Fruit fly (Drosophila melanogaster) Kc167 (cell line): ENCODE results near the gene Ance.

Experiments used
- Myc ChIP-seq: fragments of >200 bp; optimal IDR thresholded peaks from 2 replicates; lab custom pipeline; 2017; ENCODE audit warnings: missing external identifiers
- Sin3A ChIP-seq: fragments of >200 bp; optimal IDR thresholded peaks from 2 replicates; lab custom pipeline; 2018; ENCODE audit warnings: missing external identifiers
- h ChIP-seq: fragments of >200 bp; optimal IDR thresholded peaks from 3 replicates; lab custom pipeline; 2018; ENCODE audit warnings: missing external identifiers
- insv ChIP-seq: fragments of >200 bp; optimal IDR thresholded peaks from 3 replicates; lab custom pipeline; 2018; ENCODE audit warnings: missing external identifiers
- psq ChIP-seq: fragments of >200 bp; optimal IDR thresholded peaks from 2 replicates; lab custom pipeline; 2017; ENCODE audit warnings: missing external identifiers
- ttk ChIP-seq: sonication (Bioruptor generic); optimal IDR thresholded peaks from 2 replicates; lab custom pipeline; 2017; ENCODE audit warnings: missing external identifiers

Gene Ance

dm6 chr2L:13905072-13905847 lies at the start of gene Ance:
Gene Ance, plus strand, starts transcription at chr2L:13905645.
- no peak for TF ChIP-seq Sin3A (lab: Kevin White, UChicago)
- no peak for TF ChIP-seq h (lab: Kevin White, UChicago)
- no peak for TF ChIP-seq Myc
- no peak for TF ChIP-seq psq (lab: Kevin White, UChicago)
- TF ChIP-seq insv (lab: Kevin White, UChicago): no peak
- no peak for TF ChIP-seq ttk

dm6 chr2L:13867653-13868052 lies 37.8 kb upstream of the Ance start:
- TF ChIP-seq Myc (no peak), Sin3A (lab: Kevin White, UChicago) (no peak), insv (lab: Kevin White, UChicago) (no peak), ttk (no peak), h (lab: Kevin White, UChicago) (no peak), psq (lab: Kevin White, UChicago) (no peak)

- TF ChIP-seq Myc (no peak), h (lab: Kevin White, UChicago) (no peak), ttk (no peak), psq (lab: Kevin White, UChicago) (no peak), Sin3A (lab: Kevin White, UChicago) (no peak), insv (lab: Kevin White, UChicago) (no peak)
These were observed 36.0 kb upstream of the Ance start for dm6 chr2L:13869400-13869799.

- TF ChIP-seq insv (lab: Kevin White, UChicago) (no peak), Myc (no peak), Sin3A (lab: Kevin White, UChicago) (no peak)
These were observed 32.3 kb upstream of the Ance start for dm6 chr2L:13873147-13873546.

- TF ChIP-seq h (lab: Kevin White, UChicago): no peak
- TF ChIP-seq insv (lab: Kevin White, UChicago): no peak
- no peak for TF ChIP-seq ttk
- TF ChIP-seq Myc: no peak
- no peak for TF ChIP-seq Sin3A (lab: Kevin White, UChicago)
- no peak for TF ChIP-seq psq (lab: Kevin White, UChicago)
These were observed 28.7 kb upstream of the Ance start for dm6 chr2L:13876698-13877097.

- TF ChIP-seq psq (lab: Kevin White, UChicago): no peak
- TF ChIP-seq insv (lab: Kevin White, UChicago): no peak
- TF ChIP-seq Myc: no peak
- TF ChIP-seq h (lab: Kevin White, UChicago): no peak
- no peak for TF ChIP-seq ttk
- no peak for TF ChIP-seq Sin3A (lab: Kevin White, UChicago)
These were observed 27.4 kb upstream of the Ance start for dm6 chr2L:13877934-13878580.

dm6 chr2L:13878801-13879200 lies 26.6 kb upstream of the Ance start:
- no peak for TF ChIP-seq h (lab: Kevin White, UChicago)
- TF ChIP-seq psq (lab: Kevin White, UChicago): no peak
- no peak for TF ChIP-seq Sin3A (lab: Kevin White, UChicago)
- TF ChIP-seq Myc: no peak
- TF ChIP-seq ttk: no peak
- TF ChIP-seq insv (lab: Kevin White, UChicago): no peak

- TF ChIP-seq Sin3A (lab: Kevin White, UChicago): no peak
- TF ChIP-seq h (lab: Kevin White, UChicago): no peak
- no peak for TF ChIP-seq ttk
- TF ChIP-seq insv (lab: Kevin White, UChicago): no peak
- TF ChIP-seq Myc: no peak
- TF ChIP-seq psq (lab: Kevin White, UChicago): no peak
These were observed 24.0 kb upstream of the Ance start for dm6 chr2L:13881387-13881902.

dm6 chr2L:13881939-13882338 lies 23.5 kb upstream of the Ance start:
- TF ChIP-seq psq (lab: Kevin White, UChicago) (no peak), insv (lab: Kevin White, UChicago) (no peak), h (lab: Kevin White, UChicago) (no peak), Myc (no peak), Sin3A (lab: Kevin White, UChicago) (no peak), ttk (no peak)

dm6 chr2L:13884063-13884656 lies 21.3 kb upstream of the Ance start:
- TF ChIP-seq insv (lab: Kevin White, UChicago) (no peak), ttk (no peak), h (lab: Kevin White, UChicago) (no peak), Sin3A (lab: Kevin White, UChicago) (no peak), psq (lab: Kevin White, UChicago) (no peak), Myc (no peak)

dm6 chr2L:13884678-13885303 lies 20.7 kb upstream of the Ance start:
- TF ChIP-seq Myc (no peak), h (lab: Kevin White, UChicago) (no peak), Sin3A (lab: Kevin White, UChicago) (no peak), insv (lab: Kevin White, UChicago) (no peak), ttk (no peak), psq (lab: Kevin White, UChicago) (no peak)
